Worm (Caenorhabditis elegans) whole organism, L4 larva: ENCODE measurements around the gene mogs-1.
A peak's percentile ranks its signal among the peaks of the same experiment; 100 is the strongest.

Experiments used
- D1046.2 ChIP-seq: fragments of 200-800 bp; sonication (Bioruptor generic); IDR thresholded peaks from 2 replicates; pipeline ENCODE4 v1.3.6; 2022; ENCODE audit warnings: missing genetic modification characterization, missing compliant biosample characterization
- F37D6.2 ChIP-seq: sonication (generic microtip); optimal IDR thresholded peaks from 2 replicates; lab custom pipeline; 2016; ENCODE audit warnings: mild to moderate bottlenecking, missing genetic modification characterization, missing compliant biosample characterization
- Y105C5A.15 ChIP-seq: fragments of 200-800 bp; sonication (Bioruptor generic); IDR thresholded peaks from 2 replicates; pipeline ENCODE4 v1.3.6; 2022; ENCODE audit warnings: missing genetic modification characterization, missing compliant biosample characterization
- Y48G9A.11 ChIP-seq: fragments of 200-800 bp; sonication (Bioruptor generic); IDR thresholded peaks from 2 replicates; pipeline ENCODE4 v1.3.6; 2022; ENCODE audit warnings: missing genetic modification reagents, missing genetic modification characterization, missing compliant biosample characterization
- ZK546.5 ChIP-seq, 2 experiments: sonication (generic microtip); optimal IDR thresholded peaks; 2 replicates each; lab custom pipeline; 2017; ENCODE audit warnings: missing biosample characterization in 2 of 2, missing genetic modification characterization in 2 of 2
- aly-2 ChIP-seq: sonication (generic microtip); optimal IDR thresholded peaks from 2 replicates; lab custom pipeline; 2018; ENCODE audit warnings: missing biosample characterization, missing genetic modification characterization
- ama-1 ChIP-seq: fragments of 150-350 bp; optimal IDR thresholded peaks from 2 replicates; lab custom pipeline; 2014; ENCODE audit warnings: inconsistent platforms, mixed read lengths
- arid-1 ChIP-seq: fragments of 200-800 bp; sonication (Bioruptor generic); conservative IDR thresholded peaks from 2 replicates; pipeline ENCODE4 v1.3.6; 2022; ENCODE audit warnings: missing genetic modification reagents, missing genetic modification characterization, missing compliant biosample characterization
- ces-1 ChIP-seq: fragments of 150-350 bp; sonication (generic microtip); optimal IDR thresholded peaks from 4 replicates; lab custom pipeline; 2014; ENCODE audit warnings: missing biosample characterization, missing genetic modification reagents, missing genetic modification characterization
- cey-2 ChIP-seq: sonication (generic microtip); optimal IDR thresholded peaks from 3 replicates; lab custom pipeline; 2017; ENCODE audit warnings: missing genetic modification characterization, mild to moderate bottlenecking, missing compliant biosample characterization, antibody characterized with exemption, borderline replicate concordance; ENCODE audit not compliant: insufficient read depth
- ctbp-1 ChIP-seq: fragments of 200-800 bp; sonication (Bioruptor generic); IDR thresholded peaks from 2 replicates; pipeline ENCODE4 v1.3.6; 2022; ENCODE audit warnings: missing genetic modification reagents, missing genetic modification characterization, missing compliant biosample characterization
- daf-8 ChIP-seq: fragments of 200-800 bp; sonication (Bioruptor generic); IDR thresholded peaks from 2 replicates; pipeline ENCODE4 v1.3.6; 2022; ENCODE audit warnings: missing genetic modification characterization, missing compliant biosample characterization
- dmd-6 ChIP-seq: fragments of 200-800 bp; sonication (Bioruptor generic); IDR thresholded peaks from 2 replicates; pipeline ENCODE4 v1.3.6; 2022; ENCODE audit warnings: missing genetic modification reagents, missing genetic modification characterization, missing compliant biosample characterization
- dmd-8 ChIP-seq: fragments of 200-800 bp; sonication (Bioruptor generic); IDR thresholded peaks from 2 replicates; pipeline ENCODE4 v1.3.6; 2022; ENCODE audit warnings: missing genetic modification characterization, missing compliant biosample characterization
- dmd-9 ChIP-seq: fragments of 200-800 bp; sonication (Bioruptor generic); IDR thresholded peaks from 2 replicates; pipeline ENCODE4 v1.3.6; 2022; ENCODE audit warnings: missing genetic modification reagents, missing genetic modification characterization, missing compliant biosample characterization
- duxl-1 ChIP-seq: sonication (generic microtip); optimal IDR thresholded peaks from 2 replicates; lab custom pipeline; 2016; ENCODE audit warnings: mild to moderate bottlenecking, missing genetic modification characterization, moderate library complexity, missing compliant biosample characterization; ENCODE audit not compliant: poor library complexity
- egl-43 ChIP-seq: fragments of 200-800 bp; sonication (Bioruptor generic); IDR thresholded peaks from 2 replicates; pipeline ENCODE4 v1.3.6; 2022; ENCODE audit warnings: missing genetic modification reagents, missing genetic modification characterization, missing compliant biosample characterization
- fos-1 ChIP-seq: fragments of 150-350 bp; optimal IDR thresholded peaks from 2 replicates; lab custom pipeline; 2014; ENCODE audit warnings: missing biosample characterization, missing genetic modification characterization
- gei-8 ChIP-seq: fragments of 200-800 bp; sonication (Bioruptor generic); optimal IDR thresholded peaks from 2 replicates; lab custom pipeline; 2018; ENCODE audit warnings: mild to moderate bottlenecking, missing genetic modification characterization, missing compliant biosample characterization
- hif-1 ChIP-seq, 2 experiments: sonication (generic microtip); optimal IDR thresholded peaks; 2 replicates each; lab custom pipeline; 2016 to 2017; ENCODE audit warnings: missing compliant biosample characterization in 2 of 2, missing genetic modification characterization in 2 of 2, missing genetic modification reagents in 2 of 2, missing genotype in 2 of 2, mild to moderate bottlenecking in 1 of 2
- lim-7 ChIP-seq: fragments of 200-800 bp; sonication (Bioruptor generic); IDR thresholded peaks from 2 replicates; pipeline ENCODE4 v1.3.6; 2022; ENCODE audit warnings: missing genetic modification characterization, missing compliant biosample characterization
- madf-9 ChIP-seq: fragments of 200-800 bp; sonication (Bioruptor generic); conservative IDR thresholded peaks from 2 replicates; pipeline ENCODE4 v1.3.6; 2022; ENCODE audit warnings: missing genetic modification reagents, missing genetic modification characterization, missing compliant biosample characterization
- mdl-1 ChIP-seq, 2 experiments: fragments of 150-350 bp in 1 of 2; sonication (generic microtip) in 1 of 2; optimal IDR thresholded peaks; 2 replicates each; lab custom pipeline; 2014 to 2017; ENCODE audit warnings: missing biosample characterization in 2 of 2, missing genetic modification characterization in 2 of 2
- mep-1 ChIP-seq: fragments of 150-350 bp; sonication (generic microtip); optimal IDR thresholded peaks from 3 replicates; lab custom pipeline; 2014; ENCODE audit warnings: missing biosample characterization, missing genetic modification characterization
- mes-2 ChIP-seq: sonication (generic microtip); optimal IDR thresholded peaks from 2 replicates; lab custom pipeline; 2016; ENCODE audit warnings: missing genotype, mild to moderate bottlenecking, missing genetic modification characterization, missing compliant biosample characterization; ENCODE audit not compliant: poor library complexity, severe bottlenecking
- mxl-2 ChIP-seq: fragments of 200-800 bp; sonication (Bioruptor generic); conservative IDR thresholded peaks from 2 replicates; pipeline ENCODE4 v1.3.6; 2022; ENCODE audit warnings: missing genetic modification reagents, missing genetic modification characterization, missing compliant biosample characterization
- nhr-102 ChIP-seq: sonication (generic microtip); optimal IDR thresholded peaks from 2 replicates; lab custom pipeline; 2016; ENCODE audit warnings: mild to moderate bottlenecking, missing genetic modification characterization, moderate library complexity, missing compliant biosample characterization
- nhr-11 ChIP-seq: fragments of 150-350 bp; optimal IDR thresholded peaks from 2 replicates; lab custom pipeline; 2014; ENCODE audit warnings: missing biosample characterization, missing genetic modification characterization
- nhr-111 ChIP-seq: fragments of 200-800 bp; sonication (Bioruptor generic); optimal IDR thresholded peaks from 2 replicates; lab custom pipeline; 2018; ENCODE audit warnings: mild to moderate bottlenecking, missing genetic modification characterization, missing compliant biosample characterization
- nhr-25 ChIP-seq: sonication (generic microtip); optimal IDR thresholded peaks from 2 replicates; lab custom pipeline; 2017; ENCODE audit warnings: missing genetic modification characterization, mild to moderate bottlenecking, missing compliant biosample characterization, antibody characterized with exemption, moderate library complexity, borderline replicate concordance; ENCODE audit not compliant: insufficient read depth
- nhr-28 ChIP-seq: fragments of 150-350 bp; optimal IDR thresholded peaks from 2 replicates; lab custom pipeline; 2014; ENCODE audit warnings: missing biosample characterization, missing genetic modification characterization
- nhr-41 ChIP-seq: fragments of 200-800 bp; sonication (Bioruptor generic); IDR thresholded peaks from 2 replicates; pipeline ENCODE4 v1.3.6; 2022; ENCODE audit warnings: missing genetic modification reagents, missing genetic modification characterization, missing compliant biosample characterization
- nhr-42 ChIP-seq: fragments of 200-800 bp; sonication (Bioruptor generic); IDR thresholded peaks from 2 replicates; pipeline ENCODE4 v1.3.6; 2022; ENCODE audit warnings: missing genetic modification characterization, missing compliant biosample characterization
- nhr-48 ChIP-seq: sonication (generic microtip); optimal IDR thresholded peaks from 2 replicates; lab custom pipeline; 2016; ENCODE audit warnings: mild to moderate bottlenecking, missing genetic modification characterization, missing compliant biosample characterization
- nhr-6 ChIP-seq: fragments of 150-350 bp; optimal IDR thresholded peaks from 2 replicates; lab custom pipeline; 2014; ENCODE audit warnings: missing biosample characterization, missing genetic modification characterization
- nhr-76 ChIP-seq: fragments of 150-350 bp; optimal IDR thresholded peaks from 2 replicates; lab custom pipeline; 2014; ENCODE audit warnings: missing biosample characterization, missing genetic modification characterization
- nhr-77 ChIP-seq: fragments of 150-350 bp; optimal IDR thresholded peaks from 2 replicates; lab custom pipeline; 2014; ENCODE audit warnings: missing biosample characterization, missing genetic modification characterization
- pha-4 ChIP-seq, 2 experiments: fragments of 150-350 bp in 1 of 2; fragments of 200-800 bp in 1 of 2; sonication (Bioruptor generic) in 1 of 2; IDR thresholded peaks in 1 of 2; optimal IDR thresholded peaks in 1 of 2; 2 replicates each; pipeline versions ENCODE4 v1.3.6 to Lab custom; 2014 to 2022; ENCODE audit warnings: missing genetic modification characterization in 2 of 2, missing genetic modification reagents in 2 of 2, missing biosample characterization in 1 of 2, missing compliant biosample characterization in 1 of 2
- snpc-1.2 ChIP-seq: fragments of 200-800 bp; sonication (Bioruptor generic); IDR thresholded peaks from 2 replicates; pipeline ENCODE4 v1.3.6; 2022; ENCODE audit warnings: missing genetic modification reagents, missing genetic modification characterization, missing compliant biosample characterization
- snpc-4 ChIP-seq: fragments of 150-350 bp; optimal IDR thresholded peaks from 2 replicates; lab custom pipeline; 2014; ENCODE audit warnings: missing biosample characterization, missing genetic modification characterization
- spr-3 ChIP-seq: fragments of 200-800 bp; sonication (Bioruptor generic); optimal IDR thresholded peaks from 2 replicates; lab custom pipeline; 2018; ENCODE audit warnings: mild to moderate bottlenecking, missing genetic modification characterization, missing compliant biosample characterization
- tag-97 ChIP-seq: fragments of 200-800 bp; sonication (Bioruptor generic); IDR thresholded peaks from 2 replicates; pipeline ENCODE4 v1.3.6; 2022; ENCODE audit warnings: missing genetic modification characterization, missing compliant biosample characterization
- tra-1 ChIP-seq: fragments of 200-800 bp; sonication (Bioruptor generic); IDR thresholded peaks from 2 replicates; pipeline ENCODE4 v1.3.6; 2022; ENCODE audit warnings: missing genetic modification reagents, missing genetic modification characterization, missing compliant biosample characterization
- unc-130 ChIP-seq: sonication (generic microtip); optimal IDR thresholded peaks from 2 replicates; lab custom pipeline; 2016; ENCODE audit warnings: missing genetic modification reagents, missing genetic modification characterization, missing compliant biosample characterization
- unc-62 ChIP-seq, 3 experiments: fragments of 150-350 bp in 1 of 3; sonication (generic microtip); optimal IDR thresholded peaks in 2 of 3; peaks in 1 of 3; 1 replicate in 1 of 3; 2 replicates in 2 of 3; lab custom pipeline; 2014 to 2017; ENCODE audit warnings: missing biosample characterization in 3 of 3, missing genetic modification characterization in 3 of 3, missing genetic modification reagents in 3 of 3, missing genotype in 1 of 3
- zag-1 ChIP-seq: fragments of 150-350 bp; optimal IDR thresholded peaks from 2 replicates; lab custom pipeline; 2014; ENCODE audit warnings: missing biosample characterization, missing genetic modification characterization
- zfp-2 ChIP-seq: sonication (generic microtip); optimal IDR thresholded peaks from 2 replicates; lab custom pipeline; 2016; ENCODE audit warnings: mild to moderate bottlenecking, missing genetic modification characterization, missing compliant biosample characterization
- zfp-3 ChIP-seq: fragments of 200-800 bp; sonication (Bioruptor generic); conservative IDR thresholded peaks from 2 replicates; pipeline ENCODE4 v1.3.6; 2022; ENCODE audit warnings: missing genetic modification reagents, missing genetic modification characterization, missing compliant biosample characterization
- zip-11 ChIP-seq: fragments of 200-800 bp; sonication (Bioruptor generic); IDR thresholded peaks from 2 replicates; pipeline ENCODE4 v1.3.6; 2022; ENCODE audit warnings: missing genetic modification characterization, missing compliant biosample characterization
- ztf-7 ChIP-seq: fragments of 150-350 bp; optimal IDR thresholded peaks from 2 replicates; lab custom pipeline; 2014; ENCODE audit warnings: missing biosample characterization, missing genetic modification characterization

mogs-1 gene

DNA sequence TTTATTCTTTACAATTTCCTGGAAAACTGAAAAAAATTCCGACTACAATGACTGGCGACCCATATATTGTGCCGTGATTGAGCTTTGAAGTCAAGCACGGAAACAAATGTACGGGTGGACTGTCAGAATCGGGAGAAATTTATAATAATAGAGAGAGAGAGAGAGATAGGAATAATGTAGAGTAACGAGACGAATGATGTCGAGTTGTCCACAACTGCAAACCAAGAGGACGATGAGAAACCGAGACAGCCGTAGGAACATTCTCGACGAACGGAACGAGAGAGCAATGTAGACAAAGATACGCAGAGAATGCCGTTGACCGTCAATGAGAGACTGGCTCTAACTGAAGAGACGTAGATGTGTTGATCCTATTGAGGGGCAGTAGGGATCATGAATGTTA is 5.8 kb upstream of the mogs-1 start (continued):
- peak in 1 of 2 experiments; percentile 100 for TF ChIP-seq unc-62 (GFP tag; optimal IDR thresholded peaks at IDR 0.05 in 1 of 2; lab: Kevin White, UChicago)
- no peak for TF ChIP-seq unc-62 (tag; optimal IDR thresholded peaks at IDR 0.05; lab: Kevin White, UChicago)
- peak; percentile 76 for TF ChIP-seq mes-2 (tag; lab: Kevin White, UChicago)
- peak in 1 of 2 experiments; percentile 74 for TF ChIP-seq mdl-1 (tag; optimal IDR thresholded peaks at IDR 0.05; lab: Kevin White, UChicago)
- no peak for TF ChIP-seq spr-3
- TF ChIP-seq nhr-48: peak; percentile 72
- peak; percentile 55 for TF ChIP-seq nhr-102 (tag; lab: Kevin White, UChicago)
- TF ChIP-seq tra-1: 0 out of 2 replicates have a peak, but pooled peaks have one; percentile 39
- TF ChIP-seq nhr-28 (tag; lab: Kevin White, UChicago): peak; percentile 89
- TF ChIP-seq unc-130: no peak
- TF ChIP-seq F37D6.2: peak; percentile 46
- TF ChIP-seq aly-2: no peak
- TF ChIP-seq nhr-25: peak; percentile 75
- peak; percentile 91 for TF ChIP-seq nhr-11
- TF ChIP-seq snpc-4 (tag; lab: Kevin White, UChicago): no peak
- TF ChIP-seq dmd-8: no peak
- TF ChIP-seq cey-2 (tag; lab: Kevin White, UChicago): no peak
- TF ChIP-seq zag-1 (tag; lab: Kevin White, UChicago): peak; percentile 52
- peak in 1 of 2 experiments; percentile 23 for TF ChIP-seq hif-1 (tag; optimal IDR thresholded peaks at IDR 0.05; lab: Kevin White, UChicago)
- no peak for TF ChIP-seq zfp-2
- TF ChIP-seq mxl-2 (GFP tag; lab: Robert Waterston, UW): no peak
- TF ChIP-seq nhr-111 (GFP tag; lab: Kevin White, UChicago): no peak
- TF ChIP-seq ZK546.5 (tag; optimal IDR thresholded peaks at IDR 0.05; lab: Kevin White, UChicago): peak in 1 of 2 experiments; percentile 34
- 0 out of 2 replicates have a peak, but pooled peaks have one; percentile 32 for TF ChIP-seq arid-1
- no peak for TF ChIP-seq Y48G9A.11
- no peak for TF ChIP-seq nhr-76 (tag; lab: Kevin White, UChicago)
- no peak for TF ChIP-seq nhr-41 (GFP tag; lab: Robert Waterston, UW)
- no peak for TF ChIP-seq Y105C5A.15 (GFP tag; lab: Robert Waterston, UW)
- no peak for TF ChIP-seq zip-11 (GFP tag; lab: Robert Waterston, UW)
- no peak for TF ChIP-seq ces-1 (GFP tag; lab: Kevin White, UChicago)
- no peak for TF ChIP-seq egl-43 (GFP tag; lab: Robert Waterston, UW)
- TF ChIP-seq duxl-1 (tag; lab: Kevin White, UChicago): peak; percentile 20
- peak; percentile 88 for TF ChIP-seq dmd-6 (GFP tag; lab: Robert Waterston, UW)
- no peak for TF ChIP-seq gei-8
- TF ChIP-seq ama-1 (lab: Kevin White, UChicago): peak; percentile 71
- TF ChIP-seq pha-4 (GFP tag; IDR thresholded peaks at IDR 0.05; lab: Robert Waterston, UW): peak; percentile 46; the same call in 1 of the 2 replicates
- TF ChIP-seq pha-4 (tag; optimal IDR thresholded peaks at IDR 0.05; lab: Kevin White, UChicago): peak; percentile 72
- no peak for TF ChIP-seq ctbp-1 (GFP tag; lab: Robert Waterston, UW)
- peak; percentile 32 for TF ChIP-seq ztf-7 (tag; lab: Kevin White, UChicago)
- no peak for TF ChIP-seq madf-9 (GFP tag; lab: Robert Waterston, UW)
- no peak for TF ChIP-seq tag-97 (GFP tag; lab: Robert Waterston, UW)
- TF ChIP-seq daf-8 (GFP tag; lab: Robert Waterston, UW): no peak
- TF ChIP-seq D1046.2 (GFP tag; lab: Robert Waterston, UW): no peak
- TF ChIP-seq mep-1 (tag; lab: Kevin White, UChicago): peak; percentile 92
- TF ChIP-seq snpc-1.2 (GFP tag; lab: Robert Waterston, UW): no peak
- TF ChIP-seq nhr-6 (tag; lab: Kevin White, UChicago): peak; percentile 91
- no peak for TF ChIP-seq dmd-9 (GFP tag; lab: Robert Waterston, UW)
- no peak for TF ChIP-seq zfp-3 (GFP tag; lab: Robert Waterston, UW)
- TF ChIP-seq nhr-77 (tag; lab: Kevin White, UChicago): no peak
- TF ChIP-seq fos-1 (tag; lab: Kevin White, UChicago): no peak
- TF ChIP-seq nhr-42: no peak; the same call in 1 of the 2 replicates
- TF ChIP-seq lim-7: no peak
